Worm (Caenorhabditis elegans) whole organism, L3 larva: ENCODE measurements around the gene ZK795.3.

Experiments
- egl-27 ChIP-seq: sonication (generic microtip); optimal IDR thresholded peaks from 4 replicates; lab custom pipeline; 2017; ENCODE audit warnings: missing biosample characterization, missing genetic modification reagents, missing genetic modification characterization
- elt-1 ChIP-seq: fragments of 150-350 bp; optimal IDR thresholded peaks from 2 replicates; lab custom pipeline; 2014; ENCODE audit warnings: missing biosample characterization, missing genetic modification characterization
- lin-39 ChIP-seq: fragments of 150-350 bp; optimal IDR thresholded peaks from 2 replicates; lab custom pipeline; 2018; ENCODE audit warnings: missing biosample characterization, missing genetic modification reagents, missing genetic modification characterization
- mdl-1 ChIP-seq: fragments of 150-350 bp; optimal IDR thresholded peaks from 2 replicates; lab custom pipeline; 2014; ENCODE audit warnings: missing biosample characterization, missing genetic modification characterization
- nhr-12 ChIP-seq: fragments of 150-350 bp; optimal IDR thresholded peaks from 2 replicates; lab custom pipeline; 2014; ENCODE audit warnings: missing biosample characterization, missing genetic modification characterization
- nhr-237 ChIP-seq: fragments of 150-350 bp; optimal IDR thresholded peaks from 2 replicates; lab custom pipeline; 2014; ENCODE audit warnings: missing biosample characterization, missing genetic modification characterization
- nhr-25 ChIP-seq: sonication (generic microtip); optimal IDR thresholded peaks from 2 replicates; lab custom pipeline; 2017; ENCODE audit warnings: missing biosample characterization, missing genetic modification characterization
- nhr-76 ChIP-seq: fragments of 150-350 bp; sonication (generic microtip); optimal IDR thresholded peaks from 5 replicates; lab custom pipeline; 2014; ENCODE audit warnings: missing biosample characterization, missing genetic modification characterization
- nhr-77 ChIP-seq: fragments of 150-350 bp; optimal IDR thresholded peaks from 2 replicates; lab custom pipeline; 2014; ENCODE audit warnings: missing biosample characterization, missing genetic modification characterization
- pqm-1 ChIP-seq: fragments of 150-350 bp; optimal IDR thresholded peaks from 2 replicates; lab custom pipeline; 2017; ENCODE audit warnings: missing biosample characterization, missing genetic modification characterization, inconsistent platforms
- ztf-11 ChIP-seq: fragments of 150-350 bp; optimal IDR thresholded peaks from 2 replicates; lab custom pipeline; 2014; ENCODE audit warnings: missing biosample characterization, missing genetic modification characterization

DNA sequence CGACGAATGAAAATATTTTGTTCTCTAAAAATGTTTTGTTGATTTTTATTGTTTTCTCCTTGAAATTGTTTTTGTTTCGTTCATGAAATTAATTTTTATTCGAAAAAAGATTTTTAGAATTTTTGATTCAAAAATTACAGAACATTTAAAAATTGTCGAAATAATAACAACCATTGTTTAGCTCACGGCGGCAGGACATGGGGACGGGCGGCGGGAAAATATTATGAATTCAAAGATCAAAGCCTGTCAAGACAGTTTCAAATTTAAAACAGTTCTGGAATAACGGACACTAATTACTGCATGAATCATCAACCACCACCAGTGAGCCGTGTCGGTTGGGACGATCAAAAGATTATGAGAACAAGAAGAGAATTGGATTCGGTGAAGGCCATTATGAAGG is 1.4 kb downstream of the ZK795.3 start, which contains the start of gene snb-7:
- no peak for TF ChIP-seq pqm-1 (tag; lab: Kevin White, UChicago)
- TF ChIP-seq egl-27, result no peak
- no peak for TF ChIP-seq nhr-12
- TF ChIP-seq elt-1 (tag; lab: Kevin White, UChicago), result no peak
- TF ChIP-seq ztf-11 (tag; lab: Kevin White, UChicago), result no peak
- TF ChIP-seq nhr-77 (tag; lab: Kevin White, UChicago), result no peak
- no peak for TF ChIP-seq lin-39
- no peak for TF ChIP-seq nhr-237
- no peak for TF ChIP-seq nhr-25
- no peak for TF ChIP-seq nhr-76 (tag; lab: Kevin White, UChicago)
- no peak for TF ChIP-seq mdl-1
